Fruit fly (Drosophila melanogaster): Measurements from ENCODE around the gene CG8927.
A peak's percentile ranks its signal among the peaks of the same experiment; 100 is the strongest.

The CG8927 gene

dm6 chr3R:16208106-16208780, 27.4 kb downstream of the CG8927 start (continued):
- TF ChIP-seq inv (GFP tag; IDR thresholded peaks at IDR 0.05; ENCODE audit: partially characterized antibody) (no peak), CG4820 (GFP tag; optimal IDR thresholded peaks at IDR 0.05) (no peak), CG10543 (GFP tag; optimal IDR thresholded peaks at IDR 0.05) (peak; percentile 99), hkb (optimal IDR thresholded peaks at IDR 0.05) (no peak), hkb (GFP tag; IDR thresholded peaks at IDR 0.05) (no peak; the same call in 1 of the 2 replicates), CG1529 (GFP tag; optimal IDR thresholded peaks at IDR 0.05) (no peak), CG30020 (tag; optimal IDR thresholded peaks at IDR 0.05) (no peak), CG42726 (GFP tag; IDR thresholded peaks at IDR 0.05; ENCODE audit: partially characterized antibody) (no peak), Sry-δ (GFP tag; optimal IDR thresholded peaks at IDR 0.05) (no peak), zen2 (GFP tag; IDR thresholded peaks at IDR 0.05; ENCODE audit: partially characterized antibody) (no peak), CG3065 (GFP tag; optimal IDR thresholded peaks at IDR 0.05) (no peak), chif (GFP tag; optimal IDR thresholded peaks at IDR 0.05) (no peak), CG12391 (tag; optimal IDR thresholded peaks at IDR 0.05) (no peak), CG7556 (GFP tag; optimal IDR thresholded peaks at IDR 0.05) (no peak), E2f1 (GFP tag; IDR thresholded peaks at IDR 0.05) (no peak), fru (optimal IDR thresholded peaks at IDR 0.05) (no peak), CG6854 (GFP tag; optimal IDR thresholded peaks at IDR 0.05) (no peak), CG15269 (tag; optimal IDR thresholded peaks at IDR 0.05) (peak; percentile 10), CG1603 (tag; optimal IDR thresholded peaks at IDR 0.05) (no peak), NK7.1 (GFP tag; optimal IDR thresholded peaks at IDR 0.05) (no peak), jing (GFP tag; optimal IDR thresholded peaks at IDR 0.05) (no peak), ttk (GFP tag; IDR thresholded peaks at IDR 0.05) (peak; percentile 39; the same call in 1 of the 2 replicates), CG15479 (GFP tag; optimal IDR thresholded peaks at IDR 0.05) (no peak), CG31388 (GFP tag; optimal IDR thresholded peaks at IDR 0.05) (no peak), Rx (GFP tag; IDR thresholded peaks at IDR 0.05) (no peak), dimm (GFP tag; IDR thresholded peaks at IDR 0.05) (no peak), lbe (GFP tag; optimal IDR thresholded peaks at IDR 0.05) (peak; percentile 47), org-1 (GFP tag; optimal IDR thresholded peaks at IDR 0.05) (no peak), CG10959 (GFP tag; IDR thresholded peaks at IDR 0.05) (no peak), grau (tag; optimal IDR thresholded peaks at IDR 0.05) (peak; percentile 27), crol (GFP tag; IDR thresholded peaks at IDR 0.05) (peak; percentile 99), Oli (tag; optimal IDR thresholded peaks at IDR 0.05) (no peak), CG12236 (GFP tag; optimal IDR thresholded peaks at IDR 0.05) (no peak), CG12744 (GFP tag; optimal IDR thresholded peaks at IDR 0.05) (no peak), Usf (GFP tag; optimal IDR thresholded peaks at IDR 0.05) (no peak), MTF-1 (GFP tag; optimal IDR thresholded peaks at IDR 0.05; ENCODE audit: borderline replicate concordance) (no peak), gce (GFP tag; IDR thresholded peaks at IDR 0.05) (peak; percentile 43; the same call in 1 of the 3 replicates), ato (GFP tag; IDR thresholded peaks at IDR 0.05; ENCODE audit: partially characterized antibody) (no peak), Bgb (GFP tag; IDR thresholded peaks at IDR 0.05; ENCODE audit: partially characterized antibody) (peak; percentile 25; the same call in 1 of the 2 replicates), Sry-β (GFP tag; optimal IDR thresholded peaks at IDR 0.05) (no peak), nmo (GFP tag; optimal IDR thresholded peaks at IDR 0.05) (no peak), Ets65A (GFP tag) (peak; percentile 26), Nf-YA (GFP tag; IDR thresholded peaks at IDR 0.05) (0 out of 2 replicates have a peak, but pooled peaks have one; percentile 32), D (optimal IDR thresholded peaks at IDR 0.05) (no peak), D (GFP tag; optimal IDR thresholded peaks at IDR 0.05) (no peak), HmgZ (tag; optimal IDR thresholded peaks at IDR 0.05) (peak; percentile 14), sna (GFP tag; IDR thresholded peaks at IDR 0.05; ENCODE audit: partially characterized antibody) (no peak), ro (GFP tag; IDR thresholded peaks at IDR 0.05) (no peak), pb (GFP tag; optimal IDR thresholded peaks at IDR 0.05) (no peak), CG10209 (GFP tag; optimal IDR thresholded peaks at IDR 0.05) (no peak), CG30431 (GFP tag; optimal IDR thresholded peaks at IDR 0.05) (no peak)
